Fruit fly (Drosophila melanogaster) whole organism, wandering third instar larva: ENCODE data around the gene mib2.
A peak's percentile ranks its signal among the peaks of the same experiment; 100 is the strongest.

Experiments
- CG9705 ChIP-seq: fragments of 200-800 bp; sonication (Bioruptor generic); optimal IDR thresholded peaks from 2 replicates; lab custom pipeline; 2018; ENCODE audit warnings: missing biosample characterization, mild to moderate bottlenecking, missing genetic modification characterization
- CrebA ChIP-seq: fragments of 200-800 bp; sonication (Bioruptor generic); optimal IDR thresholded peaks from 2 replicates; lab custom pipeline; 2016; ENCODE audit warnings: missing biosample characterization, mild to moderate bottlenecking, missing genetic modification characterization, borderline replicate concordance
- Dfd ChIP-seq: fragments of >200 bp; optimal IDR thresholded peaks from 2 replicates; lab custom pipeline; 2017; ENCODE audit warnings: missing biosample characterization, missing genetic modification characterization
- Mio ChIP-seq: sonication (Bioruptor generic); optimal IDR thresholded peaks from 2 replicates; lab custom pipeline; 2016; ENCODE audit warnings: missing biosample characterization, missing genetic modification characterization
- Vsx2 ChIP-seq: fragments of 200-300, 225-300 bp; sonication (Bioruptor generic); optimal IDR thresholded peaks from 2 replicates; lab custom pipeline; 2018; ENCODE audit warnings: missing biosample characterization, missing genetic modification characterization; ENCODE audit not compliant: partially characterized antibody
- dsf ChIP-seq: sonication (Bioruptor generic); optimal IDR thresholded peaks from 2 replicates; lab custom pipeline; 2016; ENCODE audit warnings: missing biosample characterization, missing genetic modification characterization, borderline replicate concordance
- fru ChIP-seq: fragments of 200-800 bp; sonication (Bioruptor generic); optimal IDR thresholded peaks from 3 replicates; lab custom pipeline; 2016; ENCODE audit warnings: missing biosample characterization, mild to moderate bottlenecking, missing genetic modification characterization
- jim ChIP-seq: fragments of 175-275, 200-325 bp; sonication (Bioruptor generic); optimal IDR thresholded peaks from 2 replicates; lab custom pipeline; 2016; ENCODE audit warnings: missing biosample characterization, mild to moderate bottlenecking, missing genetic modification characterization
- lola ChIP-seq: fragments of >200 bp; optimal IDR thresholded peaks from 2 replicates; lab custom pipeline; 2017; ENCODE audit warnings: missing biosample characterization, missing genetic modification characterization
- psq ChIP-seq: fragments of 200-800 bp; sonication (Bioruptor generic); optimal IDR thresholded peaks from 3 replicates; lab custom pipeline; 2017; ENCODE audit warnings: missing biosample characterization, mild to moderate bottlenecking, missing genetic modification characterization, moderate library complexity
- sv ChIP-seq: fragments of 200-800 bp; sonication (Bioruptor generic); optimal IDR thresholded peaks from 3 replicates; lab custom pipeline; 2016; ENCODE audit warnings: missing biosample characterization, missing genetic modification characterization
- usp ChIP-seq: fragments of >200 bp; optimal IDR thresholded peaks from 2 replicates; lab custom pipeline; 2017; ENCODE audit warnings: missing biosample characterization, missing genetic modification characterization
- woc ChIP-seq: sonication (Bioruptor generic); optimal IDR thresholded peaks from 2 replicates; lab custom pipeline; 2016; ENCODE audit warnings: missing biosample characterization, mild to moderate bottlenecking, missing genetic modification characterization

dm6 chr2L:19014881-19015366 is 19.3 kb upstream of the mib2 start:
- no peak for TF ChIP-seq lola
- TF ChIP-seq jim (GFP tag; lab: Kevin White, UChicago): no peak
- TF ChIP-seq dsf (GFP tag; lab: Kevin White, UChicago): no peak
- no peak for TF ChIP-seq CG9705 (GFP tag; lab: Kevin White, UChicago)
- no peak for TF ChIP-seq sv (GFP tag; lab: Kevin White, UChicago)
- no peak for TF ChIP-seq woc (GFP tag; lab: Kevin White, UChicago)
- no peak for TF ChIP-seq Mio (GFP tag; lab: Kevin White, UChicago)
- TF ChIP-seq Vsx2 (GFP tag; lab: Kevin White, UChicago): peak; percentile 13
- no peak for TF ChIP-seq fru
- TF ChIP-seq CrebA: no peak
- no peak for TF ChIP-seq Dfd (GFP tag; lab: Kevin White, UChicago)
- TF ChIP-seq psq: no peak
- TF ChIP-seq usp (GFP tag; lab: Kevin White, UChicago): no peak
